Fruit fly (Drosophila melanogaster): Measurements from ENCODE around the gene CG43390.

The CG43390 gene

DNA sequence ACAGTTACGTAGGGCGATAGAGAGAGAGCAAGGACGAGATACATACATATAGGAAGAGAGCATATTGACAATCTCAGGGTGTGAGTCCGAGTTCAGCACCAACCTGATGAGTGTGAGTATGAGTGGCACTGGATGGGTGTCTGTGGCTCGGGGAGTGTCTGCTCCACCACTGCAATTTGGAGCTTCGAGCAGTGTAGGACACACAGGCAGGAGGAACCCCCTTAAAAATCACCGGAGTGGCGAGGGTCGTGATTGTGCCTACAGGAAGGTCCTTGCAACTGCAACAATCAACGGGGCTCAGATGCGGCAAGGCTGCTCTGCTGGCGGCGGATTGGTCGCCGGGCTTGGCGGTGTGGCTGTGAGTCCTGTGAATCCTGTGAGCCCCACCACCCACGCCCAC is 12.1 kb upstream of the CG43390 start:
- TF ChIP-seq CG5953 (GFP tag; IDR thresholded peaks at IDR 0.05) (no peak), Bdp1 (GFP tag; optimal IDR thresholded peaks at IDR 0.05) (no peak), CG2678 (tag; optimal IDR thresholded peaks at IDR 0.05) (no peak), Trl (optimal IDR thresholded peaks at IDR 0.05) (peak; percentile 15 to 22), Trl (GFP tag; optimal IDR thresholded peaks at IDR 0.05) (no peak)

DNA sequence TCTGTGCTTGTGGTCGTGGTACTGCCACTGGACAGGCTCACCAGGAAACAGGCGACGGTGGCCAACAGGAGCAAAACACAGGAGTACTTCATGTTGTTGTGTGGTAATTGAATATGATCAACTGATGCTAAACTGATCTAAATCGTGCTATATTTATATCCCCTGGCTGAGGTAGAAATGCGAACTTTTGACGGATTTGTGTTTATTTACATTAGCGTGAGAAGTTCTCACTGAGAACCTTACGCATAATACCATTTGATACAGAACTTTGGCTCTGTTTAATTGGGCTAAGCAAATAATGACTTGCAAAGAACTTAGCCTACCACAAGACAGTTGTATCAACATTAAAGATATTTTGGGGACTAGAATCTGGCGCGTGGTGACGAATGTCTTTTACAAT is 11.4 kb upstream of the CG43390 start, which contains the start of gene CG33268:
Gene CG33268, minus strand, starts transcription at position 101 of the 400 bp plus-strand sequence.
- no peak for TF ChIP-seq dm (GFP tag; optimal IDR thresholded peaks at IDR 0.05)

DNA sequence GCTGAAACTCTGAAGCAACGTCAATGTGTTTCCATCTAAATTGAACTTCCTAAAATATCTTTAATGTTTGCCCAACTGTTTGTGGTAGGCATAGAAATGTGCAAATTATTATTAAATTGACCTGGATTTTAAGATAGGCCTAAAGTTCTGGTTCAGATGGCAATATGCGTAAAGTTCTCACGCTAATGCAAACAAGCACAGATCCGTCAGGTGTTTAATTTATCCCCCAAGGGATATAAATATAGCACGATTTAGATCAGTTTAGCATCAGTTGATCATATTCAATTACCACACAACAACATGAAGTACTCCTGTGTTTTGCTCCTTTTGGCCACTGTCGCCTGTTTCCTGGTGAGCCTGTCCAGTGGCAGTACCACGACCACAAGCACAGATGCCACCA is 9.6 kb upstream of the CG43390 start, which contains the start of gene CG7377:
Gene CG7377, plus strand, starts transcription at position 301 of the 400 bp plus-strand sequence.
- peak; percentile 15 for TF ChIP-seq Ets65A (GFP tag)
- TF ChIP-seq klu (GFP tag; IDR thresholded peaks at IDR 0.05): 0 out of 2 replicates have a peak, but pooled peaks have one; percentile 9

DNA sequence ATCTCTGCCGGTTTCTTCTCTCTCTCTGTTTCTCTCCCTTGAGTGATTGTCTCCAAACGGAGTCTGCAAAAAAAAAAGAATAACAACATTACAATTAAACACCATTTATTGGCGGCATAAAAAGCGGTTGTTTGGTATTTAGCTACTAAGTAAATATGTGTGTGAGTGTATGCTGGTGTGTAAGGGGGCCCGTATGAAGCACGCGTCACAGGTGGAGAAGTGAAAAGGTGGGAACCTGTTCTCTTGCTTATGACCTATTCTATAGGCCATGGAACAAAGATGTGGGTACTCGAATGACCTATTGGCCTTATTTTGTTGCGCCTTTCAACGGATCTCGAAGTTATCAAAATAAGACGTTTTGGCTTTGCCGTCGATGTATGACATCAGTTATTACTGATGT is 8.8 kb upstream of the CG43390 start:
- no peak for TF ChIP-seq wdn (GFP tag; IDR thresholded peaks at IDR 0.05)
- TF ChIP-seq ATbp (GFP tag; optimal IDR thresholded peaks at IDR 0.05): peak; percentile 11
- TF ChIP-seq chinmo (GFP tag; IDR thresholded peaks at IDR 0.05; ENCODE audit: partially characterized antibody): 0 out of 4 replicates have a peak, but pooled peaks have one; percentile 36
- peak; percentile 60 for TF ChIP-seq gcm (GFP tag; optimal IDR thresholded peaks at IDR 0.05)
- no peak for TF ChIP-seq bsh (GFP tag; optimal IDR thresholded peaks at IDR 0.05)
- peak; percentile 64 for TF ChIP-seq Med (GFP tag)
- TF ChIP-seq Blimp-1 (GFP tag; optimal IDR thresholded peaks at IDR 0.05): peak; percentile 3
- TF ChIP-seq vvl (GFP tag; IDR thresholded peaks at IDR 0.05): 0 out of 2 replicates have a peak, but pooled peaks have one; percentile 10
- no peak for TF ChIP-seq CG9437 (GFP tag; optimal IDR thresholded peaks at IDR 0.05)
- peak; percentile 44; the same call in 1 of the 2 replicates for TF ChIP-seq Nf-YA (GFP tag; IDR thresholded peaks at IDR 0.05)
- no peak for TF ChIP-seq nom (GFP tag; optimal IDR thresholded peaks at IDR 0.05)
- TF ChIP-seq lab (GFP tag; optimal IDR thresholded peaks at IDR 0.05): peak; percentile 27
- peak; percentile 80 for TF ChIP-seq sens (GFP tag)
- peak; percentile 76 for TF ChIP-seq Sry-β (GFP tag; optimal IDR thresholded peaks at IDR 0.05)
- TF ChIP-seq CG3281 (GFP tag; optimal IDR thresholded peaks at IDR 0.05): peak; percentile 14
- 0 out of 3 replicates have a peak, but pooled peaks have one; percentile 14 for TF ChIP-seq row (GFP tag; IDR thresholded peaks at IDR 0.05)
- peak; percentile 60 for TF ChIP-seq Ets65A (GFP tag)
- TF ChIP-seq Camta (GFP tag; optimal IDR thresholded peaks at IDR 0.05): peak; percentile 15
- peak; percentile 14 for TF ChIP-seq PHDP (tag; optimal IDR thresholded peaks at IDR 0.05)
- TF ChIP-seq twi (tag; optimal IDR thresholded peaks at IDR 0.05): no peak
- TF ChIP-seq HLHmδ (GFP tag; optimal IDR thresholded peaks at IDR 0.05): peak; percentile 18

DNA sequence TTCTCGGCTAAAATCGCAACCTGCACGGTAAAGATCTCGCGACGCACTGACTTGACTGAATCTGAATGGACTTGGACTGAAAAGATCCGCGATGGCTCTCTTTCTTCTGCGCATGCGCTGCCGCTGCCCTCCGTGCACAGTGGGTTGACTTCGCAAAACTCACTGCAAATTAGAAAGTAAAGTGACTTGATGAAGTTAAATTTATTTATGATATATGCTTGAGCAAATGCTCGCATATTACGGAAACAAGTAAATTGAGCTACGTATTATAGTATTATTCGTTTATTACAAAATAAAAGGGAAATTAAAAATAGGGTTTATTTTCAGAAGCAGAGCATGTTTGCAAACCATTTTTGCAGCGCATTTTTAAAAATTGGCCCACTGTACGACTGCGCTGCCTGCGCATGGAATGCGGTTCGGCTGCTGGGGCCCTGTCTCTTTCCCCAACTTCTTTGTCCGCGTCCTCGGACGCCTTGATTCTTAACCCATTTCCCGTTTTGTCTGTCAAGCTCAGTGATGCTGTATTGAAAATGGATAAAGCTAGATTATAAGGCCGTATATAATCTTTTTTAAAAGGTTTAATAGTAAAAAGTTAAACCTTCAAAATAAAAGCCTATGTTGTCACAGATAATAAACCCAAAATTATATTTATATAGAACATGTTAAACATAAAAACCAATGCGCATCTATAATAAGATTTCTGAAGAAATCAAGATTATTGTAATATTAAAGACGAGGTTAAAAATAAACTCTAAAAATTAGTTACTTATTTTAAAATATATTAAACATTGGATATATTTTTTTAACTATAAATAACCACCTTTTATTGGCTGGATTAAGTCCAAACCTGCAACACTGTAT is 8.2 kb upstream of the CG43390 start, which contains the start of gene rt:
Gene rt, minus strand, starts transcription at position 51 of the 861 bp plus-strand sequence.
- TF ChIP-seq CG8765 (GFP tag; IDR thresholded peaks at IDR 0.05): no peak
- peak; percentile 27; the same call in 1 of the 2 replicates for TF ChIP-seq sens-2 (GFP tag; IDR thresholded peaks at IDR 0.05)
- 0 out of 4 replicates have a peak, but pooled peaks have one; percentile 29 for TF ChIP-seq chinmo (GFP tag; IDR thresholded peaks at IDR 0.05; ENCODE audit: partially characterized antibody)
- peak; percentile 62 for TF ChIP-seq croc (GFP tag; conservative IDR thresholded peaks at IDR 0.05)
- TF ChIP-seq Abd-B (GFP tag; optimal IDR thresholded peaks at IDR 0.05): no peak
- peak; percentile 71 for TF ChIP-seq unpg (GFP tag; optimal IDR thresholded peaks at IDR 0.05)
- no peak for TF ChIP-seq CG1832 (GFP tag; optimal IDR thresholded peaks at IDR 0.05)
- no peak for TF ChIP-seq CG3065 (GFP tag; optimal IDR thresholded peaks at IDR 0.05)
- no peak for TF ChIP-seq z (GFP tag; IDR thresholded peaks at IDR 0.05)
- peak; percentile 29 for TF ChIP-seq Meics (GFP tag; optimal IDR thresholded peaks at IDR 0.05)
- TF ChIP-seq tup (GFP tag; optimal IDR thresholded peaks at IDR 0.05): no peak
- TF ChIP-seq gcm (GFP tag; optimal IDR thresholded peaks at IDR 0.05): peak; percentile 68
- TF ChIP-seq Sry-δ (GFP tag; optimal IDR thresholded peaks at IDR 0.05): no peak
- TF ChIP-seq al (GFP tag; IDR thresholded peaks at IDR 0.05): peak; percentile 38; the same call in 1 of the 2 replicates
- no peak for TF ChIP-seq CG9215 (GFP tag; IDR thresholded peaks at IDR 0.05)
- TF ChIP-seq CG2712 (tag; optimal IDR thresholded peaks at IDR 0.05): peak; percentile 84
- TF ChIP-seq Xbp1 (GFP tag; optimal IDR thresholded peaks at IDR 0.05): peak; percentile 52
